Fruit fly (Drosophila melanogaster): ENCODE results near the gene rdgC.

DNA sequence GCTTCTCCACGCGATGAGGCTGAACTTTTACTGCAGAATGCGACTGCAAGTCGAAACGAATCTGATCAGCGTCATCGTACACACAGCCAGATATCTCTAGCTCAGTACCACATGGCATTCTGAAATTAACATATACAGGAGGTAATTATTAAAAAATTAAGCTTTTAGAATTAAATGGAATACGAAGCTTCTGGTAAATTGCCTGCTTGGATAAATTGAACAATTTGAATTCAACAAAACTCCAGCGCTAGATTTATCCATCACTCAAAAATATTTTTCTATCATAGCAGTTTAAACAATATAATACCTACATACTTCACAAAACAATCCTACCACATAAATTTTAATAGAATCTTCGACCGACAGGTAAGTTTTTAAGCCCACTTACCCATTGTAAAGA lies 51.2 kb downstream of the rdgC start, which contains the start of gene SCCRO4:
- TF ChIP-seq CG16779 (tag; optimal IDR thresholded peaks at IDR 0.05): no peak
- no peak for TF ChIP-seq Hr38 (GFP tag; optimal IDR thresholded peaks at IDR 0.05)
- no peak for TF ChIP-seq Lpt (GFP tag; optimal IDR thresholded peaks at IDR 0.05)
